Fruit fly (Drosophila melanogaster) whole organism, embryonic: ENCODE measurements around the gene CG11634.

ENCODE experiments used
- Asciz ChIP-seq: fragments of 200-800 bp; sonication (Bioruptor generic); optimal IDR thresholded peaks from 2 replicates; lab custom pipeline; 2017; ENCODE audit warnings: missing biosample characterization, mild to moderate bottlenecking, missing genetic modification characterization, missing genetic modification reagents
- B-H1 ChIP-seq: fragments of 200-800 bp; sonication (Bioruptor generic); IDR thresholded peaks from 3 replicates; pipeline ENCODE4 v1.3.6; 2022; ENCODE audit warnings: missing biosample characterization, missing genetic modification characterization
- CG8388 ChIP-seq: fragments of 200-800 bp; sonication (Bioruptor generic); optimal IDR thresholded peaks from 2 replicates; lab custom pipeline; 2019; ENCODE audit warnings: missing biosample characterization, mild to moderate bottlenecking, missing genetic modification characterization, moderate library complexity
- Hmx ChIP-seq: fragments of 200-800 bp; sonication (Bioruptor generic); optimal IDR thresholded peaks from 2 replicates; lab custom pipeline; 2016; ENCODE audit warnings: missing biosample characterization, missing genetic modification characterization
- Lhr ChIP-seq: fragments of 200-800 bp; sonication (Bioruptor generic); optimal IDR thresholded peaks from 3 replicates; lab custom pipeline; 2017; ENCODE audit warnings: mild to moderate bottlenecking, missing biosample characterization, missing genetic modification reagents, missing genetic modification characterization
- amos ChIP-seq: fragments of 200-800 bp; sonication (Bioruptor generic); IDR thresholded peaks from 2 replicates; pipeline ENCODE4 v1.3.6; 2022; ENCODE audit warnings: missing biosample characterization, missing genetic modification characterization; ENCODE audit not compliant: partially characterized antibody
- emc ChIP-seq: fragments of 200-800 bp; sonication (Bioruptor generic); optimal IDR thresholded peaks from 2 replicates; lab custom pipeline; 2016; ENCODE audit warnings: missing biosample characterization, missing genetic modification characterization

- TF ChIP-seq Hmx (GFP tag; lab: Kevin White, UChicago) (no peak), CG8388 (no peak), Asciz (GFP tag; lab: Kevin White, UChicago) (no peak), emc (GFP tag; lab: Kevin White, UChicago) (no peak), amos (GFP tag; lab: Robert Waterston, UW) (no peak; the same call in 1 of the 2 replicates), B-H1 (GFP tag; lab: Robert Waterston, UW) (no peak), Lhr (GFP tag; lab: Kevin White, UChicago) (no peak)
Observed at dm6 chr2L:21899001-21899715, 16.9 kb upstream of the CG11634 start.
